Fruit fly (Drosophila melanogaster): ENCODE data around the gene Nt5a.

Gene Nt5a

dm6 chr3L:1302234-1302949, 4.8 kb downstream of the Nt5a start, which contains the start of the genes Rac1 and Acat2 (continued):
- TF ChIP-seq trem (tag; optimal IDR thresholded peaks at IDR 0.05) = peak; percentile 71
- TF ChIP-seq CG13894 (tag; optimal IDR thresholded peaks at IDR 0.05) = no peak
- peak; percentile 7 for TF ChIP-seq CG33213 (GFP tag; optimal IDR thresholded peaks at IDR 0.05)
- TF ChIP-seq sd (tag; optimal IDR thresholded peaks at IDR 0.05) = peak; percentile 18
- no peak for TF ChIP-seq zfh1 (GFP tag; IDR thresholded peaks at IDR 0.05)
- TF ChIP-seq Dbx (GFP tag; IDR thresholded peaks at IDR 0.05) = no peak
- no peak for TF ChIP-seq pan (optimal IDR thresholded peaks at IDR 0.05)
- TF ChIP-seq pan (GFP tag; optimal IDR thresholded peaks at IDR 0.05 in 1 of 2, IDR thresholded peaks at IDR 0.05 in 1 of 2) = no peak
- TF ChIP-seq CG32772 (GFP tag; IDR thresholded peaks at IDR 0.05) = no peak
- peak; percentile 17 for TF ChIP-seq CG15601 (tag; optimal IDR thresholded peaks at IDR 0.05)
- TF ChIP-seq CG1529 (GFP tag; optimal IDR thresholded peaks at IDR 0.05) = no peak
- TF ChIP-seq toy (GFP tag; IDR thresholded peaks at IDR 0.05) = no peak
- no peak for TF ChIP-seq dati (GFP tag; IDR thresholded peaks at IDR 0.05)
- TF ChIP-seq tup (GFP tag; optimal IDR thresholded peaks at IDR 0.05) = no peak
- no peak for TF ChIP-seq HLH54F (GFP tag; optimal IDR thresholded peaks at IDR 0.05)
- no peak for TF ChIP-seq mirr (GFP tag; optimal IDR thresholded peaks at IDR 0.05)
- no peak for TF ChIP-seq CG8478 (optimal IDR thresholded peaks at IDR 0.05)
- TF ChIP-seq CG8281 (tag; optimal IDR thresholded peaks at IDR 0.05) = no peak
- no peak for TF ChIP-seq p53 (GFP tag; optimal IDR thresholded peaks at IDR 0.05)
- TF ChIP-seq zf30C (GFP tag; optimal IDR thresholded peaks at IDR 0.05) = peak; percentile 20
- peak; percentile 97 for TF ChIP-seq grn (GFP tag; optimal IDR thresholded peaks at IDR 0.05)
- TF ChIP-seq vfl (GFP tag; optimal IDR thresholded peaks at IDR 0.05) = no peak
- TF ChIP-seq chinmo (GFP tag; IDR thresholded peaks at IDR 0.05; ENCODE audit: partially characterized antibody) = no peak
- TF ChIP-seq pum (GFP tag; optimal IDR thresholded peaks at IDR 0.05) = no peak
- no peak for TF ChIP-seq br (optimal IDR thresholded peaks at IDR 0.05)
- TF ChIP-seq zfh2 (GFP tag; optimal IDR thresholded peaks at IDR 0.05) = no peak
- no peak for TF ChIP-seq ac (GFP tag; optimal IDR thresholded peaks at IDR 0.05)
- peak in 1 of 3 experiments; percentile 9 for TF ChIP-seq lola (GFP tag; optimal IDR thresholded peaks at IDR 0.05)
- TF ChIP-seq dmrt11E (tag; optimal IDR thresholded peaks at IDR 0.05) = peak; percentile 15
- TF ChIP-seq emc (GFP tag; optimal IDR thresholded peaks at IDR 0.05) = no peak
- no peak for TF ChIP-seq CG9609 (GFP tag; optimal IDR thresholded peaks at IDR 0.05)
- TF ChIP-seq trh (GFP tag; optimal IDR thresholded peaks at IDR 0.05) = no peak
- TF ChIP-seq Myb (GFP tag; optimal IDR thresholded peaks at IDR 0.05) = peak; percentile 47
- no peak for TF ChIP-seq ewg (GFP tag; optimal IDR thresholded peaks at IDR 0.05)
- TF ChIP-seq al (GFP tag; IDR thresholded peaks at IDR 0.05) = no peak
- no peak for TF ChIP-seq Hey (tag; optimal IDR thresholded peaks at IDR 0.05)
- no peak for TF ChIP-seq eve (GFP tag; optimal IDR thresholded peaks at IDR 0.05)
- TF ChIP-seq CG14860 (GFP tag; IDR thresholded peaks at IDR 0.05; ENCODE audit: partially characterized antibody) = 0 out of 3 replicates have a peak, but pooled peaks have one; percentile 21
- no peak for TF ChIP-seq tna (GFP tag; IDR thresholded peaks at IDR 0.05; ENCODE audit: partially characterized antibody)
- TF ChIP-seq ATbp (GFP tag; optimal IDR thresholded peaks at IDR 0.05) = no peak
- TF ChIP-seq jigr1 (GFP tag; IDR thresholded peaks at IDR 0.05) = no peak
- TF ChIP-seq otp (GFP tag; IDR thresholded peaks at IDR 0.05) = no peak
- TF ChIP-seq D19A (tag; optimal IDR thresholded peaks at IDR 0.05) = no peak
- no peak for TF ChIP-seq Elba2 (GFP tag; optimal IDR thresholded peaks at IDR 0.05)
- TF ChIP-seq CG2875 (GFP tag; optimal IDR thresholded peaks at IDR 0.05) = no peak
- no peak for TF ChIP-seq CG10147 (GFP tag; optimal IDR thresholded peaks at IDR 0.05)
- peak in 1 of 2 experiments; percentile 12 for TF ChIP-seq chif (GFP tag; optimal IDR thresholded peaks at IDR 0.05)
- TF ChIP-seq CG2199 (GFP tag; IDR thresholded peaks at IDR 0.05) = no peak
- no peak for TF ChIP-seq CG14050 (GFP tag; IDR thresholded peaks at IDR 0.05)
- TF ChIP-seq CG15479 (GFP tag; optimal IDR thresholded peaks at IDR 0.05) = no peak
- TF ChIP-seq luna (GFP tag; optimal IDR thresholded peaks at IDR 0.05) = no peak
